Fruit fly (Drosophila melanogaster) ovary, adult (tissue): Measurements from ENCODE around the gene CG11970.

Experiments
- CG17801 ChIP-seq: fragments of 200-800 bp; optimal IDR thresholded peaks from 2 replicates; lab custom pipeline; 2019; ENCODE audit warnings: missing biosample characterization, mild to moderate bottlenecking, missing genetic modification characterization, moderate library complexity; ENCODE audit not compliant: partially characterized antibody

Gene CG11970

DNA sequence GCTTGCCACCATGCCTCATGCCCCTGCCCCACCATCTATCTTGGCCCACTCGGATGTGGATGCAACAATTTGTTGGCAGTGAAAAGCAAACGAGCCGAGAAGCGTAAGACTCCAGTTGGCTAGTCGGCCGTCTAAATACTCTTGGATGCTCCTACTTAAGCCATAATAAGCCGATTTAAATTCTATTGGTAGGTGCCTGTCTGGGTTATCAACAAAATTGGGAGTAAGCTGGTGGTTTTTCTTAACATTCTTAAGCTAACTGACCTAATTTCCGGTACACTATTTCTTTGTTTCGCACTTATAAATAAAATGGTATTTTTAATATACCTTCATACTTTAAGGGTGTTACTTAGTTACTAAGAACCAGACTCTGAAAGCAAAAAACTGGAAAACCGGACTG lies 26.8 kb upstream of the CG11970 start:
- no peak for TF ChIP-seq CG17801 (GFP tag; lab: Kevin White, UChicago)

DNA sequence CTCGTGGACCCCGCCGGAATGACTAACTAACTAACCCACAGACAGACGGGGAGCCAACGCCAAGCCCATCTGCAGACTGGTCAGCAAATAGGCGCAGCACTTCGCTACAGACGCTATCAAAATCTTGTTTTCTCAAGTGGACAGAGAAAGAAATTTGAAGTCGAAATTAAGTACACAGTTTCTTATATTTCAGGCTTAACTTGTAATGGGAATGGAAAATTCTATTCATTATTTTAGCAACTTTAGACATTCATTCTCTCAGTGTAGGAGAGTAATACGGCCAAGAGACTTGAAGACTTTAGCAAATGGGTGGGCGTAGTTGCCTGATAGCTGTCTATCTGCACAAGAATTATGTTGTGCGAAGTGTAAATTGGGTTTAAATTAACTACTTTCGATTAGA lies 26.2 kb upstream of the CG11970 start:
- no peak for TF ChIP-seq CG17801 (GFP tag; lab: Kevin White, UChicago)

DNA sequence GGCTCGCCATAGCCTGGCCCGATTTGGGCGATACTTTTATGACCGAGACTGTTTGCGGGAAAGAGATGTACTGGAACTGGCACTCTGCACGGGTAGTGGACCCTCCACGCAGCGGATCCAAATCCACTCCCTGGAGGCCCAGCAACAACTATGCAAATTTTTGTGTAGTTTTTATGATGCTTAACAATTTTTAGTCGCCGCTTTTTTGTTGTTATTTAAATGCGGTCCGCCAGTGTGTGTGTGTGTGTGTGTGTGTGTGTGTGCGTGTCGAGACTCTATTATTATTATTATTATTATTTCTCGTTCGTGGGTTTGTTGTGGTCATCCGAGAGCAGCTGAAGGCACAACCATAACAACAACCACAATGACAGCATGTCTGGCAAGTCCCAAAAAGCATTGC lies 25.4 kb upstream of the CG11970 start:
- TF ChIP-seq CG17801 (GFP tag; lab: Kevin White, UChicago): no peak

dm6 chr3R:8960329-8960728 lies 24.2 kb upstream of the CG11970 start:
- no peak for TF ChIP-seq CG17801 (GFP tag; lab: Kevin White, UChicago)

- no peak for TF ChIP-seq CG17801 (GFP tag; lab: Kevin White, UChicago)
Measured at dm6 chr3R:8962860-8963755, 21.4 kb upstream of the CG11970 start, which contains the start of gene ich. Gene ich, minus strand, starts transcription at chr3R:8963037.

- no peak for TF ChIP-seq CG17801 (GFP tag; lab: Kevin White, UChicago)
Measured at dm6 chr3R:8963756-8964342, 20.7 kb upstream of the CG11970 start.

DNA sequence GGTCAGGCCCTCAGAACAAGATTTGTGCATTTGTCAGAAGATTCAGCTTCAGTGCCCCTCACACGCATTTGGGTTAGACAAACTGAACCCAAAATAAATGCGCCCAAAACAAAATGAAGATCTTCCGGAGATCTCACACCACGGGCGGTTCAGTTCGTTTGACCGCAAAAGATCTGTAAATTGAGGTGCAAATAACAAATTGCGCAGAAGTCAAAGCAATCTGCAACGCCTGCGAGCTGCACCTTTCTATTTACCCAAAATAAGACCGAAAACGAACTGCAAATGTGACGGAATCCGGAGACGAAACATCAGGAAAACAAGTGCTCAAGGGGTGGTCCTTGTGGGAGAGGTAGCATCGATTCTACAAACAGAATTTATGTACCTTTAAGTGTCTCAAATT lies 19.0 kb upstream of the CG11970 start:
- TF ChIP-seq CG17801 (GFP tag; lab: Kevin White, UChicago): no peak

DNA sequence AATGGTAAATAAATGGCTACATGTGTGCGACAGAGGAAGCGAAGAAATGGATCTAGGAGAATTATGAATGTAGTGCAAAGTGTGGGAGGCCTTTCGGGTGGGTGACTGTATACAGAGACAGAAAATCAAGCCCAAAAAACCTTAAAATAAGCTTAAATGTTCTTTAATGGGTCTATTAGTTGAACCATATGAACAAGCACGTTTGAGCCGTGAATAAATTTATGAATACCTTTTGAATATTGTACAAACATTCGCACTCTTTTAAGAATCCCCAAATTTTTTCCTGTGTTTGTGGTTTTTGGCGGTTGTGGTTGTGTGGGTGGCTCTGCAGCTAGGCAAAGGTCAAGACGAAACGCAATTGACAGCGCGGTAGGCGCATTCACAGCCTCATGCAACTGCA lies 17.9 kb upstream of the CG11970 start:
- TF ChIP-seq CG17801 (GFP tag; lab: Kevin White, UChicago): no peak

- TF ChIP-seq CG17801 (GFP tag; lab: Kevin White, UChicago): no peak
Measured at dm6 chr3R:8968837-8969236, 15.7 kb upstream of the CG11970 start.

DNA sequence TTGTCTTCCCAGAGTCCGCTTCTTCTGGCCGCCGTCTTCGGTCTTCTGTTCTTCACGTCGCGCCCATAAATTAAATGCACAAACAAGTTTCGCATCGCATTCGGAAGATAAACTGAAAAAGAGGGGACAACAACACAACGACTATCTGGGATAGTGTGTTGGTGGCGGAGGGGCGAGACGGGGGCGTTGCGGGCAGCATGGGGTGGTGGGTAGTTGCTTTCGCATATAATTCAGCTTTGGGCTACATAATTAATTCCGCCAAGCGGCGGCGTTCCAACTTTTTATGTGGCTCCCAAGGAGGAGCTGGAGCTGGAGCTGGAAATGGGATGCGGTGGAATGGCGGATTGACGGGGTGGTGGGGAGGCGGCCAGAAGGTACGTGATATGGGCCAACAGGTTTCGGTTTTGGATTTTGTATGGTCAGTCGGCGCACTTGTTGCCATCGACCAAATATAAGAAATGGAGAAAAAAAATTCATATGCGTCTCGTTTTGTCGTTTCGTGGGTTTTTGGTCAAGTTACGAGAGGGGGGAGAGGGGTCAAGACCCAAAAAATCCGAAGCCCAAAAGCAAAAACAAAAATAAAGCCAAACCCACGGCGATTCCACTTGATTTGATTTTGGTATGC lies 15.1 kb upstream of the CG11970 start:
- no peak for TF ChIP-seq CG17801 (GFP tag; lab: Kevin White, UChicago)

dm6 chr3R:8969926-8970306 lies 14.6 kb upstream of the CG11970 start:
- TF ChIP-seq CG17801 (GFP tag; lab: Kevin White, UChicago): no peak

DNA sequence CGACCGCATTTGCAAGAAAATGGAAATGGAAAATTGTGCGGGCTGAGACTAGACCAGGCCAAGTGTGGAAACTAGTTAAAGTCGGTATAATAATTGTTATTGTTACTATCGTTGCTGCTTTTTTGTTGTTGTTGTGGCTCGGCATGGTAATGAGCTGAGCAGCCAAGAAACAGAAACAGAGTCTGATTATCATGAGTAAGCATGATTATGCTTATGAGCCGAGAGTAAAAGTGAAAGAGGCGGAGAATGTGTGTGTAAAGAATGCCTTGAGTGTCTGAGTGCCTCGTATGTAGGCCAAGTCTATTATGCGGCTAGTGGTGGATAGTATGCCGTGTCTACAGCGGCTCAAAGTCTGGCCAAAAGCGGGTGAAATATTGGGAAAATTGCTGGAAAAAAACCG lies 13.8 kb upstream of the CG11970 start:
- TF ChIP-seq CG17801 (GFP tag; lab: Kevin White, UChicago): no peak

DNA sequence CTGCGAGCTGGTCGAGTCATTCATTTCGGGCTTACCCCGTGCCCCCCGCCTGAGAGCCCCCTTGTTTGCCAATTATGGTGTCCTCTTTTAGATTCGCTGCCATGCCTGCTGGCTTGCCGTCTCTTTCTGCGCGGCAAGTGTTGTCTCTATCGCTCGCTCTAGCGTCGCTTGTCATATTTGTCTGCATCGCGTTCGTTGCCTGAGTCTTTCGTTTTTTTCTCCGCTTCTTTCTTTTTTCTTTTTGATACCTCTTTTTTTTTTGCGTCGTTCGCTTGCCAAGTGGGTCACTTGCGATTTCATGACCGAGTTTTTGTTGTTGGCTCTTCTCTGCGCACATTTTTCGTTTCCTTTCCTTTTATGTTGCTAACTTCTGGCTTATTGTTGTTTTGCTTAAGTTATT lies 12.7 kb upstream of the CG11970 start:
- TF ChIP-seq CG17801 (GFP tag; lab: Kevin White, UChicago): no peak

DNA sequence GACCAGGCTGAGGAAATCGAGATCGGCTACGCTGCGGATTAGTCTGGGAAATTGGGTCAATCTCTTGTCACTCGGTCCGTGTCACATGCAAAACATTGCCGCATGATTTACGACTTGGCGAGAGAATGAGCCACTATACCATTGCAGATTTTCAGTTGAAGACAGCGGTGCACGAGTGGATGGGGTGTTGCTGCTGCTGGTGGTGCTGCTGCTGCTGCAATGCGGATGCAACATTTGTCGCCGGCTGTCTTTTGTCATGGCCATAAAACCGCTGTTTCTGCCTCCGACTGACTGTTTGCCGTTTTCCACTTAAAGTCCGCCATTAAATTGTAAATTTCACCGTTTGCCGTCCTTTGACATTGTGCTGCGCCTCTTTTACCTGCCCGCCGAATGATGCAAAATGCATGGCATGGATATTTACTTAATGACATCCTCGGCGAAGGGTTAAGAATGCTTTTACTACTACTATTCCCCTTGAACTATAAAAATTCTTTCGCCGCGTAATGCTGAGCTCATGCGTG lies 8.4 kb upstream of the CG11970 start:
- TF ChIP-seq CG17801 (GFP tag; lab: Kevin White, UChicago): no peak

dm6 chr3R:8978768-8979167 lies 5.8 kb upstream of the CG11970 start:
- no peak for TF ChIP-seq CG17801 (GFP tag; lab: Kevin White, UChicago)
